Worm (Caenorhabditis elegans): ENCODE results near the gene sth-1.

Gene sth-1

DNA sequence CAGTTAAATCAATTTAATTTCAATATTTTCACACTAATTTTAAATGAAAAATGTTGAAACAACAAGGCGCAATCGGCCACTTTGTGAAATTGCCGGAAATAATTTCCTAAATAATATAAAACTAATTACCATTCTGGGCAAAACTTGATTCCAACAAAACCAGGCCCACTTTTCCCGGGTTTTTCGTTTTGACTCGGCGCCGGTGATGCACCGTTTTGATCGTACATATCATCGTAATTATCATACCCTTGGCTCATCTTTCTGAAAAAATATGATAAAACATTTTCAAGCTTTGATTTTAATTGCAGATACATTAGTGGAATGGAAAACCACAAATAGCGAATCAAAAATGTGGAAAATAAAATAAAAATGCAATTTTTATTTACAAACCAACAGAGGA is 39.9 kb upstream of the sth-1 start, which contains the start of gene rpb-9:
Gene rpb-9, minus strand, starts transcription at position 314 of the 400 bp plus-strand sequence.
- TF ChIP-seq nhr-28 (tag; optimal IDR thresholded peaks at IDR 0.05) (no peak), nhr-12 (tag; optimal IDR thresholded peaks at IDR 0.05) (no peak), blmp-1 (tag; optimal IDR thresholded peaks at IDR 0.05) (no peak), ztf-11 (tag; optimal IDR thresholded peaks at IDR 0.05) (no peak), hlh-1 (tag; optimal IDR thresholded peaks at IDR 0.05) (no peak), unc-62 (GFP tag; optimal IDR thresholded peaks at IDR 0.05) (no peak), zip-8 (tag; optimal IDR thresholded peaks at IDR 0.05) (no peak), mab-5 (tag; optimal IDR thresholded peaks at IDR 0.05) (no peak), ham-2 (GFP tag; optimal IDR thresholded peaks at IDR 0.05) (no peak), mls-2 (tag; optimal IDR thresholded peaks at IDR 0.05) (no peak), lsy-2 (tag; optimal IDR thresholded peaks at IDR 0.05) (no peak)

DNA sequence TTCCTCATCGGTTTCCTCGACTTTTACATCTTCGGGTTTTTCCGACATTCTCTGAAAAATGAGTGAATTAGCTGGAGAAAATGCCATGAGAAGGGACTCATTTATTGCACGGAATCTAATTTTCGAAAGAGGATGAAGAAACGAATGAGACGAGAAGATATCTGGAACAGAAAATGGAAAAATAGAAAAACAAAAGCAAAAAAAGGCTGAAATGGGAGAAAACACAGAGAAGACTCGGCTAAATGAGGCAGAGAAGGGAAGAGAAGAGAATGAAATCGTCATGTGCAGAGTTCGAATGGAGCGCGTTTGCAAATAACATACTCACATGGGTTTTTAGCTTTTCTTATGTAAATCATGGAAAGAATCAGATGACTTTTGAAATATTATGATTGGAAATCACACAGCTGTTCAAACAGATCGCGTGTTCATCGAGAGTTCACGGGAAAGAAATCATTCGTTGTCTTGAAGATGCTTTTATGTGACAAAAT is 38.0 kb upstream of the sth-1 start, which contains the start of gene Y97E10AR.6:
Gene Y97E10AR.6, minus strand, starts transcription at position 51 of the 488 bp plus-strand sequence.
- peak; percentile 28 for TF ChIP-seq unc-120 (tag; optimal IDR thresholded peaks at IDR 0.05; ENCODE audit: poor library complexity, severe bottlenecking)
- TF ChIP-seq ces-1 (GFP tag; optimal IDR thresholded peaks at IDR 0.05), result peak; percentile 47
- no peak for TF ChIP-seq mep-1 (tag; optimal IDR thresholded peaks at IDR 0.05)

DNA sequence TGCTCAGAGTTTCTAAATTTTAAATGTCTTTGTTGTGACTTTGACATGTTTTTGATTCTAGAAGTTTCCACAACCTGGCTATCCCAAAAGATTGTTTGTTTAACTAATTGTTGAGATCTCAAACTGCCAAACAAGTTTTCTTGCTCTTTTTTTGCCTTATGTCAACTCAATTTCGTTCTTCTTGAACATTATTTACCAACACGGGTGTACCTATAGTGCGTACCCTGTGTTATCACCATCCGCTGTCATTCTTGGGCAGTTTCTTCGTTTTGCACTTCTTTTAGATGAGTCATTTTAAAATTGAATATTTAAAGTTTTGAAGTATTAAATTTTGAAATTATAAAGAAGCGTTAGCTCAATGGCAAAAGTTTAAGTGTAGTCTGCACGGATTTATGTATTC is 35.0 kb upstream of the sth-1 start, which contains the start of gene sptl-2:
Gene sptl-2, plus strand, starts transcription at position 280 of the 400 bp plus-strand sequence.
- TF ChIP-seq elt-3 (tag; optimal IDR thresholded peaks at IDR 0.05), result no peak
- no peak for TF ChIP-seq ceh-83 (GFP tag; optimal IDR thresholded peaks at IDR 0.05)
- no peak for TF ChIP-seq zip-8 (tag; optimal IDR thresholded peaks at IDR 0.05)
- TF ChIP-seq bed-3 (GFP tag; optimal IDR thresholded peaks at IDR 0.05), result no peak
- TF ChIP-seq lsy-2 (tag; optimal IDR thresholded peaks at IDR 0.05), result no peak
- no peak for TF ChIP-seq ceh-39 (tag; optimal IDR thresholded peaks at IDR 0.05)
- TF ChIP-seq lin-13 (tag; optimal IDR thresholded peaks at IDR 0.05), result no peak
- no peak for TF ChIP-seq nhr-237 (tag; optimal IDR thresholded peaks at IDR 0.05)
- TF ChIP-seq nhr-2 (tag; optimal IDR thresholded peaks at IDR 0.05), result no peak

DNA sequence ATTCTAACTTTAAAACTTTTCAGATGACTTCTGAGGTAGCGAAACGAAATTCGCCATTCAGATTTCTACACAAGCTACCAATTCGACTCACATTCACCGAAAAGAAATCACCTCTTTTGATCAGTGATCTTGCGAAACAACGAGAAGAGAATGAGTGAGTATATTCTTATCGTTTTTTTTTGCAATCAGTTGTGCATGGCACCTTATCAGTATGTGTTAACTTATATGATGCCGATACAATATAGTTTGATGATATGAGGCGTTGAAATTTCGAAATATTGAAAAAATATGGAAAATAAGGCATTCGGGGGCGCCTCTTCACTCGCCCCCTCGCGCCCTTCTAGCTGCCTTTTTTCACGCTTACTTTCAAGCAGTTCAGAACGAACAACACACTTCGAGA is 34.0 kb upstream of the sth-1 start:
- TF ChIP-seq lin-13 (tag; optimal IDR thresholded peaks at IDR 0.05) (no peak), nhr-12 (tag; optimal IDR thresholded peaks at IDR 0.05) (no peak), lin-32 (GFP tag; optimal IDR thresholded peaks at IDR 0.05) (no peak), lsy-2 (tag; optimal IDR thresholded peaks at IDR 0.05) (no peak), unc-120 (tag; optimal IDR thresholded peaks at IDR 0.05; ENCODE audit: poor library complexity, severe bottlenecking) (no peak), M03D4.4 (tag; optimal IDR thresholded peaks at IDR 0.05) (no peak), nhr-2 (tag; optimal IDR thresholded peaks at IDR 0.05) (no peak), ceh-39 (tag; optimal IDR thresholded peaks at IDR 0.05) (no peak), ceh-43 (GFP tag; optimal IDR thresholded peaks at IDR 0.05) (no peak), mep-1 (tag; optimal IDR thresholded peaks at IDR 0.05) (no peak), zip-8 (tag; optimal IDR thresholded peaks at IDR 0.05) (no peak), tbx-8 (GFP tag; optimal IDR thresholded peaks at IDR 0.05) (no peak), cnd-1 (tag; optimal IDR thresholded peaks at IDR 0.05) (no peak), flh-1 (GFP tag; optimal IDR thresholded peaks at IDR 0.05) (no peak), ztf-11 (tag; optimal IDR thresholded peaks at IDR 0.05) (no peak), mls-2 (tag; optimal IDR thresholded peaks at IDR 0.05) (no peak), nhr-28 (tag; optimal IDR thresholded peaks at IDR 0.05) (no peak), elt-3 (tag; optimal IDR thresholded peaks at IDR 0.05) (no peak)

DNA sequence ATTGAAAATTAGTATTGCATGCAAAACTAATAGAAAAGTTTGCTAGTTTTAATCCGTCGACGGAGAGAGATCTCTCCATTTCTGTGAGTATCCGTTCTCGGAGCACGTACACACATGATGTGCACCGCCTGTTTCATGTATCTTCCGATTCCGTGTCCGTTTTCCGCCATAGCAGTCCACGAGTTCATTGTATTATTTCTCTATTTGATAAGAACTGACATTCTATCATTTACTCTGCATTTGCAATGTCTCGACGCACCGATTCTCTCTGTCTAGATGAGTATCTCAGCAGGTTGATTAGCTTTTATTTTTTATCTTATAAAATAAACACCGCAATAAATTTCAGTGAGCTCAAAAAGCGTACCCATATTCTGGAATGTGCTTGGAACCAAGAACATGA is 33.0 kb upstream of the sth-1 start:
- TF ChIP-seq bed-3 (GFP tag; optimal IDR thresholded peaks at IDR 0.05), result no peak
- no peak for TF ChIP-seq lsy-2 (tag; optimal IDR thresholded peaks at IDR 0.05)
- no peak for TF ChIP-seq unc-39 (tag; optimal IDR thresholded peaks at IDR 0.05)
- TF ChIP-seq sptf-1 (tag; optimal IDR thresholded peaks at IDR 0.05), result no peak
- TF ChIP-seq ceh-43 (GFP tag; optimal IDR thresholded peaks at IDR 0.05), result no peak
- no peak for TF ChIP-seq nhr-12 (tag; optimal IDR thresholded peaks at IDR 0.05)
- TF ChIP-seq zip-8 (tag; optimal IDR thresholded peaks at IDR 0.05), result no peak
- TF ChIP-seq mab-5 (tag; optimal IDR thresholded peaks at IDR 0.05), result no peak
- no peak for TF ChIP-seq mls-2 (tag; optimal IDR thresholded peaks at IDR 0.05)
- TF ChIP-seq ceh-39 (tag; optimal IDR thresholded peaks at IDR 0.05), result no peak
- no peak for TF ChIP-seq nhr-76 (tag; optimal IDR thresholded peaks at IDR 0.05)
- no peak for TF ChIP-seq cnd-1 (tag; optimal IDR thresholded peaks at IDR 0.05)
- no peak for TF ChIP-seq M03D4.4 (tag; optimal IDR thresholded peaks at IDR 0.05)
- no peak for TF ChIP-seq flh-1 (GFP tag; optimal IDR thresholded peaks at IDR 0.05)
